Worm (Caenorhabditis elegans) whole organism, early embryonic: ENCODE measurements around the gene fbxa-111.
"Not testable (repeated sequence)": the region's sequence is repeated elsewhere in the genome, so short reads cannot be mapped to it uniquely, and the experiment has no call there.

Experiments used
- B0310.2 ChIP-seq: sonication (generic microtip); optimal IDR thresholded peaks from 2 replicates; lab custom pipeline; 2016; ENCODE audit warnings: mild to moderate bottlenecking, missing genetic modification characterization, missing compliant biosample characterization
- F13C5.2 ChIP-seq: sonication (generic microtip); optimal IDR thresholded peaks from 2 replicates; lab custom pipeline; 2017; ENCODE audit warnings: mild to moderate bottlenecking, missing genetic modification characterization, inconsistent platforms, missing compliant biosample characterization
- aly-1 ChIP-seq: sonication (generic microtip); optimal IDR thresholded peaks from 2 replicates; lab custom pipeline; 2016; ENCODE audit warnings: missing genetic modification characterization, missing compliant biosample characterization
- ama-1 ChIP-seq: fragments of 150-350 bp; optimal IDR thresholded peaks from 2 replicates; lab custom pipeline; 2014
- ceh-36 ChIP-seq: sonication (generic microtip); optimal IDR thresholded peaks from 2 replicates; lab custom pipeline; 2016; ENCODE audit warnings: missing genetic modification characterization, inconsistent platforms, missing compliant biosample characterization
- hmbx-1 ChIP-seq: sonication (generic microtip); optimal IDR thresholded peaks from 2 replicates; lab custom pipeline; 2016; ENCODE audit warnings: mild to moderate bottlenecking, missing genetic modification characterization, missing compliant biosample characterization
- scrt-1 ChIP-seq: fragments of 200-800 bp; sonication (Bioruptor generic); IDR thresholded peaks from 2 replicates; pipeline ENCODE4 v1.3.6; 2022; ENCODE audit warnings: missing genetic modification characterization, missing compliant biosample characterization
- tra-4 ChIP-seq: sonication (generic microtip); optimal IDR thresholded peaks from 2 replicates; lab custom pipeline; 2017; ENCODE audit warnings: missing genetic modification characterization, missing compliant biosample characterization

- not testable (repeated sequence) for TF ChIP-seq tra-4; B0310.2 (tag; lab: Kevin White, UChicago); ama-1; scrt-1 (GFP tag; lab: Robert Waterston, UW); ceh-36 (tag; lab: Kevin White, UChicago); aly-1; hmbx-1 (tag; lab: Kevin White, UChicago); F13C5.2
These were observed 1.5 kb downstream of the fbxa-111 start, which contains the start of gene fbxa-112 for ce11 chrV:16948011-16948410.
